Fruit fly (Drosophila melanogaster) whole organism, embryonic: ENCODE measurements around the gene CG12069.

ENCODE experiments used
- Asciz ChIP-seq: fragments of 200-800 bp; sonication (Bioruptor generic); optimal IDR thresholded peaks from 2 replicates; lab custom pipeline; 2017; ENCODE audit warnings: missing biosample characterization, mild to moderate bottlenecking, missing genetic modification characterization, missing genetic modification reagents
- CG10147 ChIP-seq: fragments of 200-800 bp; sonication (Bioruptor generic); optimal IDR thresholded peaks from 2 replicates; lab custom pipeline; 2019; ENCODE audit warnings: missing biosample characterization, mild to moderate bottlenecking, missing genetic modification characterization, moderate library complexity
- CG10462 ChIP-seq: fragments of 200-800 bp; sonication (Bioruptor generic); optimal IDR thresholded peaks from 2 replicates; lab custom pipeline; 2016; ENCODE audit warnings: missing biosample characterization, missing genetic modification characterization
- CG10543 ChIP-seq: fragments of 200-800 bp; sonication (Bioruptor generic); optimal IDR thresholded peaks from 3 replicates; lab custom pipeline; 2017; ENCODE audit warnings: missing biosample characterization, mild to moderate bottlenecking, missing genetic modification characterization, moderate library complexity
- CG12391 ChIP-seq: fragments of 200-800 bp; sonication (Bioruptor generic); optimal IDR thresholded peaks from 3 replicates; lab custom pipeline; 2018; ENCODE audit warnings: missing biosample characterization, mild to moderate bottlenecking, missing genetic modification characterization, moderate library complexity
- CG13424 ChIP-seq: fragments of 200-800 bp; sonication (Bioruptor generic); optimal IDR thresholded peaks from 2 replicates; lab custom pipeline; 2019; ENCODE audit warnings: missing biosample characterization, mild to moderate bottlenecking, missing genetic modification characterization, moderate library complexity
- CG14014 ChIP-seq: fragments of 200-800 bp; sonication (Bioruptor generic); IDR thresholded peaks from 2 replicates; pipeline ENCODE4 v1.3.6; 2022; ENCODE audit warnings: missing biosample characterization, missing genetic modification characterization
- CG14710 ChIP-seq: fragments of 200-800 bp; sonication (Bioruptor generic); optimal IDR thresholded peaks from 3 replicates; lab custom pipeline; 2019; ENCODE audit warnings: missing biosample characterization, mild to moderate bottlenecking, missing genetic modification characterization, moderate library complexity
- CG1603 ChIP-seq: fragments of 200-800 bp; sonication (Bioruptor generic); optimal IDR thresholded peaks from 2 replicates; lab custom pipeline; 2019; ENCODE audit warnings: missing biosample characterization, mild to moderate bottlenecking, missing genetic modification characterization, moderate library complexity
- CG16779 ChIP-seq: fragments of 200-800 bp; sonication (Bioruptor generic); IDR thresholded peaks from 2 replicates; pipeline ENCODE4 v1.3.6; 2022; ENCODE audit warnings: missing biosample characterization, missing genetic modification characterization
- CG16815 ChIP-seq: fragments of 200-800 bp; sonication (Bioruptor generic); optimal IDR thresholded peaks from 3 replicates; lab custom pipeline; 2017; ENCODE audit warnings: missing biosample characterization, mild to moderate bottlenecking, missing genetic modification characterization
- CG2199 ChIP-seq: fragments of 200-800 bp; sonication (Bioruptor generic); IDR thresholded peaks from 3 replicates; pipeline ENCODE4 v1.3.6; 2022; ENCODE audit warnings: missing biosample characterization, missing genetic modification characterization
- CG3281 ChIP-seq: fragments of 200-800 bp; sonication (Bioruptor generic); optimal IDR thresholded peaks from 3 replicates; lab custom pipeline; 2017; ENCODE audit warnings: missing biosample characterization, mild to moderate bottlenecking, missing genetic modification characterization
- CG43689 ChIP-seq: fragments of 200-800 bp; sonication (Bioruptor generic); IDR thresholded peaks from 2 replicates; pipeline ENCODE4 v1.3.6; 2022; ENCODE audit warnings: missing biosample characterization, missing genetic modification characterization
- CG6254 ChIP-seq: fragments of 200-800 bp; sonication (Bioruptor generic); optimal IDR thresholded peaks from 3 replicates; lab custom pipeline; 2017; ENCODE audit warnings: mild to moderate bottlenecking, missing biosample characterization, missing genetic modification reagents, missing genetic modification characterization
- CG8388 ChIP-seq: fragments of 200-800 bp; sonication (Bioruptor generic); optimal IDR thresholded peaks from 2 replicates; lab custom pipeline; 2019; ENCODE audit warnings: missing biosample characterization, mild to moderate bottlenecking, missing genetic modification characterization, moderate library complexity
- CG8924 ChIP-seq: fragments of 200-800 bp; optimal IDR thresholded peaks from 3 replicates; lab custom pipeline; 2019; ENCODE audit warnings: missing biosample characterization, mild to moderate bottlenecking, missing genetic modification characterization, moderate library complexity
- CTCF ChIP-seq: fragments of 200-800 bp; sonication (Bioruptor generic); optimal IDR thresholded peaks from 2 replicates; lab custom pipeline; 2017; ENCODE audit warnings: missing biosample characterization, mild to moderate bottlenecking, missing genetic modification characterization, moderate library complexity
- CoRest ChIP-seq: fragments of 200-800 bp; sonication (Bioruptor generic); optimal IDR thresholded peaks from 3 replicates; lab custom pipeline; 2018; ENCODE audit warnings: missing biosample characterization, mild to moderate bottlenecking, missing genetic modification characterization, moderate library complexity
- Doc2 ChIP-seq: fragments of 200-800 bp; sonication (Bioruptor generic); IDR thresholded peaks from 2 replicates; pipeline ENCODE4 v1.3.6; 2022; ENCODE audit warnings: missing biosample characterization, missing genetic modification characterization
- Doc3 ChIP-seq: fragments of 200-800 bp; sonication (Bioruptor generic); IDR thresholded peaks from 3 replicates; pipeline ENCODE4 v1.3.6; 2022; ENCODE audit warnings: missing biosample characterization, missing genetic modification characterization; ENCODE audit not compliant: partially characterized antibody
- E2f1 ChIP-seq: fragments of 200-800 bp; sonication (Bioruptor generic); IDR thresholded peaks from 2 replicates; pipeline ENCODE4 v1.3.6; 2022; ENCODE audit warnings: missing biosample characterization, missing genetic modification characterization
- E2f2 ChIP-seq: fragments of 200-800 bp; sonication (Bioruptor generic); IDR thresholded peaks from 2 replicates; pipeline ENCODE4 v1.3.6; 2022; ENCODE audit warnings: missing biosample characterization, missing genetic modification characterization
- H15 ChIP-seq: fragments of 200-800 bp; sonication (Bioruptor generic); IDR thresholded peaks from 3 replicates; pipeline ENCODE4 v1.3.6; 2022; ENCODE audit warnings: missing biosample characterization, missing genetic modification characterization
- HLH4C ChIP-seq: fragments of 200-800 bp; sonication (Bioruptor generic); IDR thresholded peaks from 3 replicates; pipeline ENCODE4 v1.3.6; 2022; ENCODE audit warnings: missing biosample characterization, missing genetic modification characterization; ENCODE audit not compliant: partially characterized antibody
- Hand ChIP-seq: fragments of 200-800 bp; sonication (Bioruptor generic); optimal IDR thresholded peaks from 2 replicates; lab custom pipeline; 2017; ENCODE audit warnings: mild to moderate bottlenecking, missing biosample characterization, missing genetic modification reagents, missing genetic modification characterization
- Hmr ChIP-seq: fragments of 200-800 bp; sonication (Bioruptor generic); optimal IDR thresholded peaks from 3 replicates; lab custom pipeline; 2017; ENCODE audit warnings: mild to moderate bottlenecking, missing biosample characterization, missing genetic modification reagents, missing genetic modification characterization
- Lpt ChIP-seq: fragments of >200 bp; optimal IDR thresholded peaks from 2 replicates; lab custom pipeline; 2018; ENCODE audit warnings: missing biosample characterization, missing genetic modification characterization
- Mrtf ChIP-seq: fragments of 200-800 bp; sonication (Bioruptor generic); IDR thresholded peaks from 3 replicates; pipeline ENCODE4 v1.3.6; 2022; ENCODE audit warnings: missing biosample characterization, missing genetic modification characterization
- Pdp1 ChIP-seq, 2 experiments: fragments of 200-800 bp; sonication (Bioruptor generic); optimal IDR thresholded peaks; 3 replicates each; lab custom pipeline; 2016; ENCODE audit warnings: missing biosample characterization in 2 of 2, missing genetic modification characterization in 2 of 2, mild to moderate bottlenecking in 1 of 2, moderate library complexity in 1 of 2
- Sry-β ChIP-seq: fragments of 200-800 bp; sonication (Bioruptor generic); optimal IDR thresholded peaks from 2 replicates; lab custom pipeline; 2018; ENCODE audit warnings: missing biosample characterization, mild to moderate bottlenecking, missing genetic modification characterization, moderate library complexity
- Stat92E ChIP-seq, 3 experiments: fragments of >200 bp in 2 of 3; fragments of 200-800 bp in 1 of 3; sonication (Bioruptor generic) in 1 of 3; optimal IDR thresholded peaks; 2 replicates each; lab custom pipeline; 2017 to 2019; ENCODE audit warnings: missing biosample characterization in 3 of 3, missing genetic modification characterization in 3 of 3, mild to moderate bottlenecking in 1 of 3, moderate library complexity in 1 of 3
- Taf1 ChIP-seq: fragments of 200-800 bp; sonication (Bioruptor generic); IDR thresholded peaks from 2 replicates; pipeline ENCODE4 v1.3.6; 2022; ENCODE audit warnings: missing biosample characterization, missing genetic modification characterization
- Vsx1 ChIP-seq: fragments of 200-800 bp; sonication (Bioruptor generic); optimal IDR thresholded peaks from 2 replicates; lab custom pipeline; 2017; ENCODE audit warnings: missing biosample characterization, mild to moderate bottlenecking, missing genetic modification characterization, missing genetic modification reagents
- crol ChIP-seq: fragments of 200-800 bp; sonication (Bioruptor generic); IDR thresholded peaks from 2 replicates; pipeline ENCODE4 v1.3.6; 2022; ENCODE audit warnings: missing biosample characterization, missing genetic modification characterization
- dmrt11E ChIP-seq: fragments of 200-800 bp; sonication (Bioruptor generic); optimal IDR thresholded peaks from 3 replicates; lab custom pipeline; 2018; ENCODE audit warnings: missing biosample characterization, mild to moderate bottlenecking, missing genetic modification characterization, moderate library complexity
- dpn ChIP-seq, 2 experiments: fragments of 200-800 bp; sonication (Bioruptor generic); optimal IDR thresholded peaks; 3 replicates each; lab custom pipeline; 2016; ENCODE audit warnings: missing biosample characterization in 2 of 2, missing genetic modification characterization in 2 of 2
- ewg ChIP-seq: fragments of 200-800 bp; sonication (Bioruptor generic); optimal IDR thresholded peaks from 3 replicates; lab custom pipeline; 2017; ENCODE audit warnings: mild to moderate bottlenecking, missing biosample characterization, missing genetic modification reagents, missing genetic modification characterization
- fu2 ChIP-seq: fragments of 200-800 bp; sonication (Bioruptor generic); optimal IDR thresholded peaks from 2 replicates; lab custom pipeline; 2016; ENCODE audit warnings: missing biosample characterization, missing genetic modification characterization
- gem ChIP-seq: fragments of 200-800 bp; sonication (Bioruptor generic); optimal IDR thresholded peaks from 2 replicates; lab custom pipeline; 2019; ENCODE audit warnings: missing biosample characterization, mild to moderate bottlenecking, missing genetic modification characterization, moderate library complexity
- grn ChIP-seq: fragments of 200-800 bp; sonication (Bioruptor generic); optimal IDR thresholded peaks from 3 replicates; lab custom pipeline; 2017; ENCODE audit warnings: missing biosample characterization, missing genetic modification characterization
- gt ChIP-seq: fragments of 200-800 bp; sonication (Bioruptor generic); IDR thresholded peaks from 2 replicates; pipeline ENCODE4 v1.3.6; 2022; ENCODE audit warnings: missing biosample characterization, missing genetic modification characterization
- h ChIP-seq: fragments of >200 bp; optimal IDR thresholded peaks from 2 replicates; lab custom pipeline; 2017
- mirr ChIP-seq: fragments of 200-800 bp; sonication (Bioruptor generic); optimal IDR thresholded peaks from 3 replicates; lab custom pipeline; 2018; ENCODE audit warnings: missing biosample characterization, mild to moderate bottlenecking, missing genetic modification characterization
- nerfin-1 ChIP-seq: fragments of 200-800 bp; sonication (Bioruptor generic); optimal IDR thresholded peaks from 3 replicates; lab custom pipeline; 2019; ENCODE audit warnings: missing biosample characterization, mild to moderate bottlenecking, missing genetic modification characterization, moderate library complexity
- row ChIP-seq: fragments of 200-800 bp; sonication (Bioruptor generic); IDR thresholded peaks from 3 replicates; pipeline ENCODE4 v1.3.6; 2022; ENCODE audit warnings: missing biosample characterization, missing genetic modification characterization
- slbo ChIP-seq: fragments of 200-800 bp; sonication (Bioruptor generic); IDR thresholded peaks from 2 replicates; pipeline ENCODE4 v1.3.6; 2022; ENCODE audit warnings: missing biosample characterization, missing genetic modification characterization
- slp2 ChIP-seq: fragments of 200-800 bp; sonication (Bioruptor generic); optimal IDR thresholded peaks from 2 replicates; lab custom pipeline; 2016; ENCODE audit warnings: missing biosample characterization, missing genetic modification characterization
- sob ChIP-seq: fragments of 200-800 bp; sonication (Bioruptor generic); IDR thresholded peaks from 2 replicates; pipeline ENCODE4 v1.3.6; 2022; ENCODE audit warnings: missing biosample characterization, missing genetic modification characterization
- unpg ChIP-seq: fragments of 200-800 bp; sonication (Bioruptor generic); optimal IDR thresholded peaks from 3 replicates; lab custom pipeline; 2018; ENCODE audit warnings: missing biosample characterization, mild to moderate bottlenecking, missing genetic modification characterization, moderate library complexity
- zen2 ChIP-seq: fragments of 200-800 bp; sonication (Bioruptor generic); IDR thresholded peaks from 3 replicates; pipeline ENCODE4 v1.3.6; 2022; ENCODE audit warnings: missing biosample characterization, missing genetic modification characterization; ENCODE audit not compliant: partially characterized antibody
- zfh1 ChIP-seq: fragments of 200-800 bp; sonication (Bioruptor generic); IDR thresholded peaks from 3 replicates; pipeline ENCODE4 v1.3.6; 2022; ENCODE audit warnings: missing biosample characterization, missing genetic modification characterization

CG12069 gene

dm6 chr3R:30699165-30699564, 3.9 kb upstream of the CG12069 start (continued):
- no peak for TF ChIP-seq slp2
- TF ChIP-seq CG8924 (tag; lab: Kevin White, UChicago) = no peak
- TF ChIP-seq CG43689 (GFP tag; lab: Robert Waterston, UW) = no peak
- TF ChIP-seq slbo (GFP tag; lab: Robert Waterston, UW) = no peak
- no peak for TF ChIP-seq sob
- TF ChIP-seq row (GFP tag; lab: Robert Waterston, UW) = peak; percentile 52; the same call in 2 of the 3 replicates
- TF ChIP-seq Taf1 = no peak
- TF ChIP-seq crol (GFP tag; lab: Robert Waterston, UW) = no peak
- TF ChIP-seq CTCF = no peak
- peak; percentile 3 for TF ChIP-seq CG13424 (tag; lab: Kevin White, UChicago)
- no peak for TF ChIP-seq Pdp1 (GFP tag; optimal IDR thresholded peaks at IDR 0.05; lab: Kevin White, UChicago)
- no peak for TF ChIP-seq Hmr
- TF ChIP-seq CG14710 (tag; lab: Kevin White, UChicago) = peak; percentile 9
- TF ChIP-seq CG10147 = no peak
- TF ChIP-seq mirr (GFP tag; lab: Kevin White, UChicago) = no peak
- TF ChIP-seq CG10543 = no peak
- TF ChIP-seq Sry-β = no peak
- no peak for TF ChIP-seq Hand
- TF ChIP-seq CG8388 (GFP tag; lab: Kevin White, UChicago) = no peak
- no peak for TF ChIP-seq H15 (GFP tag; lab: Robert Waterston, UW)
- no peak for TF ChIP-seq CG10462 (GFP tag; lab: Kevin White, UChicago)
- TF ChIP-seq dmrt11E (tag; lab: Kevin White, UChicago) = peak; percentile 38
- no peak for TF ChIP-seq Doc3 (GFP tag; lab: Robert Waterston, UW)
- no peak for TF ChIP-seq fu2 (GFP tag; lab: Kevin White, UChicago)
- peak; percentile 48 for TF ChIP-seq CG1603 (tag; lab: Kevin White, UChicago)
- no peak for TF ChIP-seq Asciz
- TF ChIP-seq ewg (GFP tag; lab: Kevin White, UChicago) = no peak
- no peak for TF ChIP-seq CG16779 (GFP tag; lab: Robert Waterston, UW)
- no peak for TF ChIP-seq Mrtf (GFP tag; lab: Robert Waterston, UW)
- TF ChIP-seq dpn (GFP tag; optimal IDR thresholded peaks at IDR 0.05; lab: Kevin White, UChicago) = no peak
- TF ChIP-seq Doc2 (GFP tag; lab: Robert Waterston, UW) = no peak
- TF ChIP-seq nerfin-1 (tag; lab: Kevin White, UChicago) = peak; percentile 65
- TF ChIP-seq CG14014 = no peak
- TF ChIP-seq CG3281 (GFP tag; lab: Kevin White, UChicago) = no peak
- peak; percentile 26 for TF ChIP-seq unpg
- TF ChIP-seq CG12391 (tag; lab: Kevin White, UChicago) = peak; percentile 16
- TF ChIP-seq zfh1 (GFP tag; lab: Robert Waterston, UW) = 0 out of 3 replicates have a peak, but pooled peaks have one; percentile 40
- no peak for TF ChIP-seq Lpt (GFP tag; lab: Kevin White, UChicago)
- TF ChIP-seq gem (tag; lab: Kevin White, UChicago) = no peak
- no peak for TF ChIP-seq gt (GFP tag; lab: Robert Waterston, UW)
- TF ChIP-seq CoRest (tag; lab: Kevin White, UChicago) = no peak
- TF ChIP-seq E2f1 (GFP tag; lab: Robert Waterston, UW) = no peak
- no peak for TF ChIP-seq h (lab: Kevin White, UChicago)
- TF ChIP-seq Stat92E (GFP tag; optimal IDR thresholded peaks at IDR 0.05; lab: Kevin White, UChicago) = no peak
- no peak for TF ChIP-seq zen2
- no peak for TF ChIP-seq CG6254 (GFP tag; lab: Kevin White, UChicago)
- no peak for TF ChIP-seq CG16815 (GFP tag; lab: Kevin White, UChicago)
- no peak for TF ChIP-seq E2f2
- TF ChIP-seq Vsx1 (GFP tag; lab: Kevin White, UChicago) = no peak
- TF ChIP-seq HLH4C = no peak
- no peak for TF ChIP-seq CG2199 (GFP tag; lab: Robert Waterston, UW)
- no peak for TF ChIP-seq grn (GFP tag; lab: Kevin White, UChicago)
